Worm (Caenorhabditis elegans) whole organism, L3 larva: ENCODE measurements around the gene F14H12.6.

Experiments used
- elt-2 ChIP-seq: sonication (generic microtip); optimal IDR thresholded peaks from 2 replicates; lab custom pipeline; 2016; ENCODE audit warnings: missing genetic modification reagents, mild to moderate bottlenecking, missing genetic modification characterization, missing compliant biosample characterization
- fos-1 ChIP-seq: fragments of 150-350 bp; optimal IDR thresholded peaks from 2 replicates; lab custom pipeline; 2014; ENCODE audit warnings: missing biosample characterization, missing genetic modification characterization
- hmg-11 ChIP-seq: sonication (generic microtip); optimal IDR thresholded peaks from 2 replicates; lab custom pipeline; 2016; ENCODE audit warnings: missing genetic modification characterization, missing compliant biosample characterization
- lsy-12 ChIP-seq: sonication (generic microtip); optimal IDR thresholded peaks from 2 replicates; lab custom pipeline; 2016; ENCODE audit warnings: mild to moderate bottlenecking, missing genetic modification characterization, missing compliant biosample characterization
- mml-1 ChIP-seq: fragments of 150-350 bp; sonication (generic microtip); optimal IDR thresholded peaks from 3 replicates; lab custom pipeline; 2014; ENCODE audit warnings: missing biosample characterization, missing genetic modification characterization
- nfya-1 ChIP-seq: sonication (generic microtip); optimal IDR thresholded peaks from 2 replicates; lab custom pipeline; 2017; ENCODE audit warnings: missing genetic modification characterization, mild to moderate bottlenecking, missing compliant biosample characterization, antibody characterized with exemption, moderate library complexity; ENCODE audit not compliant: insufficient read depth
- nhr-25 ChIP-seq: sonication (generic microtip); optimal IDR thresholded peaks from 2 replicates; lab custom pipeline; 2017; ENCODE audit warnings: missing biosample characterization, missing genetic modification characterization
- nhr-43 ChIP-seq: sonication (generic microtip); optimal IDR thresholded peaks from 2 replicates; lab custom pipeline; 2016; ENCODE audit warnings: mild to moderate bottlenecking, missing genetic modification characterization, missing compliant biosample characterization; ENCODE audit not compliant: poor library complexity, severe bottlenecking
- nhr-77 ChIP-seq: fragments of 150-350 bp; optimal IDR thresholded peaks from 2 replicates; lab custom pipeline; 2014; ENCODE audit warnings: missing biosample characterization, missing genetic modification characterization

The F14H12.6 gene

DNA sequence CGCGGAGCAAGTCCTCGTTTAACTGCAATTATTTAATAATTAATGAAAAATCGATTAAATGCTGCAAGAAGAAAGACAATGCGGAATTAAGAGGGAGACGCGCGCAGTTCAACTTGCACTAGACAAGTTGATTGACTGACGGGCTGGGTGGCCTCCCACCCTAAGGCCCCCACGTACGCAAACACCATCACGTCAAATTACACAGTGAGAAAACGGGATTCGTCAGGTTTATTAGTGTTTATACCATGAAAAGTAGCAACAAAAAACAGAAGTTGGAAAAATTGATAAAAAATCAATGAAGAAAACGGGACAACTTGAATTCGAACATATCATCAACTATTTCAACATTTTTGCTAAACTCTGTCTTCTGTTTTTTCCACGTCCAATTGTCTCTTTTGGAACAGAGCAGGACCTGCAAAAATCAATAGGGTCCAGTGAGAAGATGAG lies 49.8 kb downstream of the F14H12.6 start:
- TF ChIP-seq fos-1 (no peak), hmg-11 (tag; lab: Kevin White, UChicago) (peak; percentile 75), nhr-77 (tag; lab: Kevin White, UChicago) (no peak), nfya-1 (tag; lab: Kevin White, UChicago) (peak; percentile 44), elt-2 (tag; lab: Kevin White, UChicago) (peak; percentile 25), mml-1 (tag; lab: Kevin White, UChicago) (no peak), nhr-25 (tag; lab: Kevin White, UChicago) (peak; percentile 50), nhr-43 (no peak), lsy-12 (tag; lab: Kevin White, UChicago) (peak; percentile 19)
